Fruit fly (Drosophila melanogaster) whole organism, wandering third instar larva: ENCODE data around the gene CG31249.
A peak's percentile ranks its signal among the peaks of the same experiment; 100 is the strongest.

Source experiments
- Abd-B ChIP-seq: fragments of >200 bp; optimal IDR thresholded peaks from 2 replicates; lab custom pipeline; 2017; ENCODE audit warnings: missing biosample characterization, missing genetic modification characterization
- CG32264 ChIP-seq: fragments of 200-800 bp; sonication (Bioruptor generic); optimal IDR thresholded peaks from 2 replicates; lab custom pipeline; 2016; ENCODE audit warnings: missing biosample characterization, missing genetic modification characterization
- CG9705 ChIP-seq: fragments of 200-800 bp; sonication (Bioruptor generic); optimal IDR thresholded peaks from 2 replicates; lab custom pipeline; 2018; ENCODE audit warnings: missing biosample characterization, mild to moderate bottlenecking, missing genetic modification characterization
- CrebA ChIP-seq: fragments of 200-800 bp; sonication (Bioruptor generic); optimal IDR thresholded peaks from 2 replicates; lab custom pipeline; 2016; ENCODE audit warnings: missing biosample characterization, mild to moderate bottlenecking, missing genetic modification characterization, borderline replicate concordance
- Dfd ChIP-seq: fragments of >200 bp; optimal IDR thresholded peaks from 2 replicates; lab custom pipeline; 2017; ENCODE audit warnings: missing biosample characterization, missing genetic modification characterization
- Dif ChIP-seq: fragments of 200-275, 200-300 bp; sonication (Bioruptor generic); optimal IDR thresholded peaks from 2 replicates; lab custom pipeline; 2018; ENCODE audit warnings: missing biosample characterization, missing genetic modification characterization; ENCODE audit not compliant: partially characterized antibody
- GATAd ChIP-seq: sonication (Bioruptor generic); optimal IDR thresholded peaks from 2 replicates; lab custom pipeline; 2016; ENCODE audit warnings: missing biosample characterization, missing genetic modification characterization
- HLH106 ChIP-seq: fragments of 200-800 bp; optimal IDR thresholded peaks from 3 replicates; lab custom pipeline; 2019; ENCODE audit warnings: missing biosample characterization, mild to moderate bottlenecking, missing genetic modification characterization, moderate library complexity
- Hnf4 ChIP-seq: fragments of 200-800 bp; sonication (Bioruptor generic); optimal IDR thresholded peaks from 2 replicates; lab custom pipeline; 2016; ENCODE audit warnings: missing biosample characterization, mild to moderate bottlenecking, missing genetic modification characterization
- Hr78 ChIP-seq: fragments of >200 bp; optimal IDR thresholded peaks from 2 replicates; lab custom pipeline; 2017; ENCODE audit warnings: missing biosample characterization, missing genetic modification characterization
- Hr83 ChIP-seq: fragments of 200-300 bp; sonication (Bioruptor generic); optimal IDR thresholded peaks from 2 replicates; lab custom pipeline; 2016; ENCODE audit warnings: missing biosample characterization, mild to moderate bottlenecking, missing genetic modification characterization, moderate library complexity; ENCODE audit not compliant: poor library complexity, severe bottlenecking
- Jra ChIP-seq: sonication (Bioruptor generic); optimal IDR thresholded peaks from 2 replicates; lab custom pipeline; 2016; ENCODE audit warnings: missing biosample characterization, missing genetic modification characterization
- Mio ChIP-seq: sonication (Bioruptor generic); optimal IDR thresholded peaks from 2 replicates; lab custom pipeline; 2016; ENCODE audit warnings: missing biosample characterization, missing genetic modification characterization
- Myc ChIP-seq: fragments of >200 bp; optimal IDR thresholded peaks from 2 replicates; lab custom pipeline; 2017
- N ChIP-seq: fragments of >200 bp; optimal IDR thresholded peaks from 2 replicates; lab custom pipeline; 2018; ENCODE audit warnings: missing biosample characterization, missing external identifiers, missing genetic modification characterization
- OdsH ChIP-seq: fragments of 200-800 bp; sonication (Bioruptor generic); optimal IDR thresholded peaks from 2 replicates; lab custom pipeline; 2016; ENCODE audit warnings: missing biosample characterization, mild to moderate bottlenecking, missing genetic modification characterization
- Rel ChIP-seq, 2 experiments: fragments of 200-800 bp; sonication (Bioruptor generic) in 1 of 2; optimal IDR thresholded peaks; 2 replicates in 1 of 2; 3 replicates in 1 of 2; lab custom pipeline; 2016 to 2019; ENCODE audit warnings: mild to moderate bottlenecking in 2 of 2, missing biosample characterization in 2 of 2, missing genetic modification characterization in 2 of 2, moderate library complexity in 1 of 2
- Sp1 ChIP-seq: fragments of 200-800 bp; sonication (Bioruptor generic); optimal IDR thresholded peaks from 3 replicates; lab custom pipeline; 2019; ENCODE audit warnings: missing biosample characterization, mild to moderate bottlenecking, missing genetic modification characterization, moderate library complexity
- Vsx2 ChIP-seq: fragments of 200-300, 225-300 bp; sonication (Bioruptor generic); optimal IDR thresholded peaks from 2 replicates; lab custom pipeline; 2018; ENCODE audit warnings: missing biosample characterization, missing genetic modification characterization; ENCODE audit not compliant: partially characterized antibody
- br ChIP-seq: fragments of 200-800 bp; sonication (Bioruptor generic); optimal IDR thresholded peaks from 2 replicates; lab custom pipeline; 2016; ENCODE audit warnings: missing biosample characterization, missing genetic modification characterization
- brk ChIP-seq: fragments of 200-800 bp; sonication (Bioruptor generic); optimal IDR thresholded peaks from 2 replicates; lab custom pipeline; 2016; ENCODE audit warnings: missing biosample characterization, mild to moderate bottlenecking, missing genetic modification characterization
- dl ChIP-seq, 2 experiments: fragments of 175-275, 200-275 bp in 1 of 2; fragments of 200-275 bp in 1 of 2; sonication (Bioruptor generic); optimal IDR thresholded peaks; lab custom pipeline; 2018; ENCODE audit warnings: mild to moderate bottlenecking in 2 of 2, missing biosample characterization in 2 of 2, missing genetic modification characterization in 2 of 2, moderate library complexity in 2 of 2; ENCODE audit not compliant: partially characterized antibody in 2 of 2, insufficient read depth in 1 of 2
- dmrt93B ChIP-seq: fragments of 200-800 bp; sonication (Bioruptor generic); optimal IDR thresholded peaks from 2 replicates; lab custom pipeline; 2018; ENCODE audit warnings: missing biosample characterization, mild to moderate bottlenecking, missing genetic modification characterization
- dsf ChIP-seq: sonication (Bioruptor generic); optimal IDR thresholded peaks from 2 replicates; lab custom pipeline; 2016; ENCODE audit warnings: missing biosample characterization, missing genetic modification characterization, borderline replicate concordance
- ey ChIP-seq: fragments of 200-800 bp; sonication (Bioruptor generic); optimal IDR thresholded peaks from 2 replicates; lab custom pipeline; 2016; ENCODE audit warnings: missing biosample characterization, missing genetic modification characterization
- foxo ChIP-seq, 2 experiments: fragments of 200-800 bp; sonication (Bioruptor generic); optimal IDR thresholded peaks; 2 replicates in 1 of 2; 3 replicates in 1 of 2; lab custom pipeline; 2016 to 2017; ENCODE audit warnings: missing biosample characterization in 2 of 2, missing genetic modification characterization in 2 of 2
- fru ChIP-seq: fragments of 200-800 bp; sonication (Bioruptor generic); optimal IDR thresholded peaks from 3 replicates; lab custom pipeline; 2016; ENCODE audit warnings: missing biosample characterization, mild to moderate bottlenecking, missing genetic modification characterization
- h ChIP-seq: fragments of 200-800 bp; sonication (Bioruptor generic); optimal IDR thresholded peaks from 3 replicates; lab custom pipeline; 2016; ENCODE audit warnings: missing biosample characterization, mild to moderate bottlenecking, missing genetic modification characterization
- jim ChIP-seq: fragments of 175-275, 200-325 bp; sonication (Bioruptor generic); optimal IDR thresholded peaks from 2 replicates; lab custom pipeline; 2016; ENCODE audit warnings: missing biosample characterization, mild to moderate bottlenecking, missing genetic modification characterization
- lola ChIP-seq: fragments of >200 bp; optimal IDR thresholded peaks from 2 replicates; lab custom pipeline; 2017; ENCODE audit warnings: missing biosample characterization, missing genetic modification characterization
- pan ChIP-seq: fragments of >200 bp; optimal IDR thresholded peaks from 2 replicates; lab custom pipeline; 2017
- psq ChIP-seq: fragments of 200-800 bp; sonication (Bioruptor generic); optimal IDR thresholded peaks from 3 replicates; lab custom pipeline; 2017; ENCODE audit warnings: missing biosample characterization, mild to moderate bottlenecking, missing genetic modification characterization, moderate library complexity
- rgr ChIP-seq: fragments of 200-800 bp; sonication (Bioruptor generic); optimal IDR thresholded peaks from 3 replicates; lab custom pipeline; 2016; ENCODE audit warnings: missing biosample characterization, mild to moderate bottlenecking, missing genetic modification characterization
- sage ChIP-seq: fragments of 200-800 bp; sonication (Bioruptor generic); optimal IDR thresholded peaks from 2 replicates; lab custom pipeline; 2016; ENCODE audit warnings: missing biosample characterization, mild to moderate bottlenecking, missing genetic modification characterization
- sv ChIP-seq: fragments of 200-800 bp; sonication (Bioruptor generic); optimal IDR thresholded peaks from 3 replicates; lab custom pipeline; 2016; ENCODE audit warnings: missing biosample characterization, missing genetic modification characterization
- tai ChIP-seq: sonication (Bioruptor generic); optimal IDR thresholded peaks from 2 replicates; lab custom pipeline; 2016; ENCODE audit warnings: missing biosample characterization, missing genetic modification characterization
- usp ChIP-seq: fragments of >200 bp; optimal IDR thresholded peaks from 2 replicates; lab custom pipeline; 2017; ENCODE audit warnings: missing biosample characterization, missing genetic modification characterization
- woc ChIP-seq: sonication (Bioruptor generic); optimal IDR thresholded peaks from 2 replicates; lab custom pipeline; 2016; ENCODE audit warnings: missing biosample characterization, mild to moderate bottlenecking, missing genetic modification characterization

CG31249 gene

DNA sequence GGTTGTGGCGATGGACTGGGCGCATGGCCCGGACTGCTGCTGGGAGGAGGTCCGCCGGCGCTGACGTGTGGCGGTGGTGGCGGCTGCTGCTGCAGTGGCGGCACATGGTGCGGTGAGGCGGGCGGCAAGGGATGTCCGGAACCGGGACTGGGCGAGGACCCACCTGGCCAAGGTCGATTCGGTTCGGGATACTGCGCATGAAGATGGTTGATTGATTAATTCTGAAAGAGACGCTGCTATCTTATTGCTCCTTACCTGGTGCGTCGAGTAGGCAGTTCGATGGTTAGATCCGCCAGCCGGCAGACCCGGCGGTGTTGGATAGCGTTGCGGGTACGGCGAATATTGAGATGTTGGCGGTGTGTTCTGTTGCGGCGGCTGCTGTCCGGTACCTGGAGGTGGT is 20.9 kb upstream of the CG31249 start:
- TF ChIP-seq Dfd (GFP tag; lab: Kevin White, UChicago) (peak; percentile 31), Rel (GFP tag; optimal IDR thresholded peaks at IDR 0.05; lab: Kevin White, UChicago) (no peak), Rel (tag; optimal IDR thresholded peaks at IDR 0.05; lab: Kevin White, UChicago) (no peak), Hr78 (GFP tag; lab: Kevin White, UChicago) (no peak), h (GFP tag; lab: Kevin White, UChicago) (no peak), Myc (lab: Kevin White, UChicago) (no peak), Hnf4 (GFP tag; lab: Kevin White, UChicago) (no peak), ey (GFP tag; lab: Kevin White, UChicago) (no peak), woc (GFP tag; lab: Kevin White, UChicago) (no peak)

DNA sequence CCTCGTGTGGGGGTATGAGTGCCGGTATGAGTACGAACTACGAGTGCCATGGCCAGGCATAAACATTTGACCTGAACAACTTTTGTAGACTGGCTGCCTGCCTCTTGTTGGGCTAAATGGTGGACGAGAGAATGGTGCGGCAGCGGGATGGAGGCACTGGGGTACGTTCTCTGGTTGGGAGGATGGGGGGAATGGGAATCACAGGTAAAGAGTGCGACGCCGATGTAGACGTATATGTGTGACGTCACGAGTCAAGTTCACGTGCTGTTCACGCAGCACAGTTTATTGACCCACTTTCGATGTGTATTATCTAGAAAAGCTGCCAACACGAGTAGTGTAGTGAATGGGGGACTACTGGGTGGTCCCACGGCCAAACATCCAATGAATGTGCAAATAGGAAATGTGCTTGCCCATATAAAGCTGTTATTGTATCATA is 20.1 kb upstream of the CG31249 start:
- no peak for TF ChIP-seq CrebA
- no peak for TF ChIP-seq dl (GFP tag; optimal IDR thresholded peaks at IDR 0.05; lab: Kevin White, UChicago; ENCODE audit: insufficient read depth in 1 of 2, partially characterized antibody in 2 of 2)
- TF ChIP-seq woc (GFP tag; lab: Kevin White, UChicago) = no peak
- TF ChIP-seq sage = no peak
- TF ChIP-seq rgr (GFP tag; lab: Kevin White, UChicago) = no peak
- no peak for TF ChIP-seq Myc (lab: Kevin White, UChicago)
- no peak for TF ChIP-seq lola (GFP tag; lab: Kevin White, UChicago)
- TF ChIP-seq dsf = no peak
- no peak for TF ChIP-seq Hnf4 (GFP tag; lab: Kevin White, UChicago)
- no peak for TF ChIP-seq OdsH (GFP tag; lab: Kevin White, UChicago)
- no peak for TF ChIP-seq Sp1 (GFP tag; lab: Kevin White, UChicago)
- TF ChIP-seq Hr78 (GFP tag; lab: Kevin White, UChicago) = no peak

DNA sequence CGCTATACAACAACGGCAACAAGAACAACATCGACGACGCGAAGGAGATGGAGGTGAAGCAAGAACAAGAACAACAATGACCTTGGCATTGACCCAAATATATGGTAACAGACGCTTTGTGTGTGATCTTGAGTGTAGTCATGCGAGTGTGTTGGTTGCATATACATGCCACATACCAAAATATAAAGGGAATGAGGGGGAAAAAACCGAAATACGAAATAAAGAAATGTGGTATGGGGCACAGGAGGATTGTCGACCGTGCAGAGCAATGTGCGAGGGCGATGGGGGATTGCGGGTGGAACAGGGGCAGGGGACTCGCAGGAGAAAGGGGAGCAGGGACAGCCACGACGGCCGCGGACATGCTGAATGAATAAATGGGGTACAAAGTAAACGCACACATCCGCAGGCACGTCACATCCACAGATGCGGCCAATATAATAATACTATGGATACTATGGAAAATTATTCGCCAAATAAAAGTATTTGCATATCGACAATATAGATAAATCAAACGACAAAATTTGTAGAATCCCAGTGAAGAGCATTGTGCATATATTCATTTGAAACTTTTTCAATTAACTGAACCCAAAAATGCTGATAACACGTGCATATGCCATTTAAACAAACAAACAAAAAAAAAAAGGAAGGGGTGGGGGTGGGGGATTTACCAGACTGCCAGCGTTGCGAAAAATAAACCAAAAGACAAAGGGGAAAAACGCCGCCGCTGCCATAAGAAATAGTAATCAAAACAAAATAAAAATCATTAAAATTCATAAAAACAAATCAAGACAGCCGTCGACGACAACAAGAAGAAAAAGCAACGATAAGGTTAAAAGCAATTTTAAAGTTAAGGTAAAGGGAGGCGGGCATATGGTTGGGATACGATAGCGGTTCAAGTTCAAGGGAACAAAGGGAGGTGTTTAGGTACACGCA is 19.3 kb upstream of the CG31249 start:
- no peak for TF ChIP-seq Myc (lab: Kevin White, UChicago)
- TF ChIP-seq Vsx2 (GFP tag; lab: Kevin White, UChicago) = no peak
- no peak for TF ChIP-seq Mio (GFP tag; lab: Kevin White, UChicago)
- peak; percentile 13 for TF ChIP-seq tai (GFP tag; lab: Kevin White, UChicago)
- peak; percentile 90 for TF ChIP-seq CrebA
- no peak for TF ChIP-seq Hr83 (GFP tag; lab: Kevin White, UChicago)
- TF ChIP-seq N (GFP tag; lab: Kevin White, UChicago) = no peak
- TF ChIP-seq rgr (GFP tag; lab: Kevin White, UChicago) = no peak
- no peak for TF ChIP-seq GATAd (GFP tag; lab: Kevin White, UChicago)
- TF ChIP-seq ey (GFP tag; lab: Kevin White, UChicago) = no peak
- no peak for TF ChIP-seq usp (GFP tag; lab: Kevin White, UChicago)
- TF ChIP-seq CG9705 = no peak
- peak; percentile 25 for TF ChIP-seq Hnf4 (GFP tag; lab: Kevin White, UChicago)
- TF ChIP-seq dmrt93B (GFP tag; lab: Kevin White, UChicago) = no peak
- no peak for TF ChIP-seq dl (GFP tag; optimal IDR thresholded peaks at IDR 0.05; lab: Kevin White, UChicago; ENCODE audit: insufficient read depth in 1 of 2, partially characterized antibody in 2 of 2)
- TF ChIP-seq dsf = no peak
- no peak for TF ChIP-seq Abd-B
- no peak for TF ChIP-seq sv (GFP tag; lab: Kevin White, UChicago)
- peak; percentile 37 for TF ChIP-seq OdsH (GFP tag; lab: Kevin White, UChicago)
- TF ChIP-seq Dif (GFP tag; lab: Kevin White, UChicago) = no peak
- peak; percentile 52 for TF ChIP-seq h (GFP tag; lab: Kevin White, UChicago)
- peak; percentile 25 for TF ChIP-seq brk
- no peak for TF ChIP-seq HLH106 (tag; lab: Kevin White, UChicago)
- TF ChIP-seq Jra (GFP tag; lab: Kevin White, UChicago) = no peak
- TF ChIP-seq pan (lab: Kevin White, UChicago) = no peak
- peak; percentile 13 for TF ChIP-seq fru (GFP tag; lab: Kevin White, UChicago)
- TF ChIP-seq Hr78 (GFP tag; lab: Kevin White, UChicago) = no peak
- no peak for TF ChIP-seq Dfd (GFP tag; lab: Kevin White, UChicago)
- TF ChIP-seq psq = peak; percentile 87
- TF ChIP-seq sage = no peak
- no peak for TF ChIP-seq Sp1 (GFP tag; lab: Kevin White, UChicago)
- peak in 1 of 2 experiments; percentile 17 for TF ChIP-seq foxo (GFP tag; optimal IDR thresholded peaks at IDR 0.05; lab: Kevin White, UChicago)
- no peak for TF ChIP-seq br
- peak; percentile 22 for TF ChIP-seq jim (GFP tag; lab: Kevin White, UChicago)
- peak; percentile 19 for TF ChIP-seq woc (GFP tag; lab: Kevin White, UChicago)
- TF ChIP-seq CG32264 = no peak
- no peak for TF ChIP-seq Rel (GFP tag; optimal IDR thresholded peaks at IDR 0.05; lab: Kevin White, UChicago)
- TF ChIP-seq Rel (tag; optimal IDR thresholded peaks at IDR 0.05; lab: Kevin White, UChicago) = peak; percentile 90
- no peak for TF ChIP-seq lola (GFP tag; lab: Kevin White, UChicago)
